Fruit fly (Drosophila melanogaster) whole organism, embryonic: ENCODE results near the gene P5CDh2.

Experiments
- Abd-B ChIP-seq: fragments of 200-800 bp; sonication (Bioruptor generic); optimal IDR thresholded peaks from 2 replicates; lab custom pipeline; 2018; ENCODE audit warnings: missing biosample characterization, mild to moderate bottlenecking, missing genetic modification characterization, moderate library complexity
- Atf3 ChIP-seq: fragments of 200-800 bp; sonication (Bioruptor generic); optimal IDR thresholded peaks from 3 replicates; lab custom pipeline; 2016; ENCODE audit warnings: missing biosample characterization, missing genetic modification characterization
- Bdp1 ChIP-seq: fragments of 200-800 bp; sonication (Bioruptor generic); optimal IDR thresholded peaks from 3 replicates; lab custom pipeline; 2016; ENCODE audit warnings: missing biosample characterization, missing genetic modification characterization
- CG10543 ChIP-seq: fragments of 200-800 bp; sonication (Bioruptor generic); optimal IDR thresholded peaks from 3 replicates; lab custom pipeline; 2017; ENCODE audit warnings: missing biosample characterization, mild to moderate bottlenecking, missing genetic modification characterization, moderate library complexity
- CG10565 ChIP-seq: fragments of 200-800 bp; sonication (Bioruptor generic); optimal IDR thresholded peaks from 3 replicates; lab custom pipeline; 2016; ENCODE audit warnings: missing biosample characterization, mild to moderate bottlenecking, missing genetic modification characterization
- CG11398 ChIP-seq: fragments of 200-800 bp; sonication (Bioruptor generic); optimal IDR thresholded peaks from 2 replicates; lab custom pipeline; 2016; ENCODE audit warnings: missing biosample characterization, missing genetic modification characterization
- CG11723 ChIP-seq: fragments of 200-800 bp; sonication (Bioruptor generic); optimal IDR thresholded peaks from 2 replicates; lab custom pipeline; 2017; ENCODE audit warnings: missing biosample characterization, mild to moderate bottlenecking, missing genetic modification characterization
- CG13424 ChIP-seq: fragments of 200-800 bp; sonication (Bioruptor generic); optimal IDR thresholded peaks from 2 replicates; lab custom pipeline; 2019; ENCODE audit warnings: missing biosample characterization, mild to moderate bottlenecking, missing genetic modification characterization, moderate library complexity
- CG1647 ChIP-seq: fragments of 200-800 bp; sonication (Bioruptor generic); optimal IDR thresholded peaks from 3 replicates; lab custom pipeline; 2016; ENCODE audit warnings: missing biosample characterization, missing genetic modification characterization
- CG17612 ChIP-seq: fragments of 200-800 bp; sonication (Bioruptor generic); IDR thresholded peaks from 2 replicates; pipeline ENCODE4 v1.3.6; 2022; ENCODE audit warnings: missing biosample characterization, missing genetic modification characterization
- CG3065 ChIP-seq: fragments of 200-800 bp; sonication (Bioruptor generic); optimal IDR thresholded peaks from 2 replicates; lab custom pipeline; 2016; ENCODE audit warnings: missing biosample characterization, missing genetic modification characterization
- CG31365 ChIP-seq: fragments of 200-800 bp; sonication (Bioruptor generic); optimal IDR thresholded peaks from 2 replicates; lab custom pipeline; 2018; ENCODE audit warnings: missing biosample characterization, mild to moderate bottlenecking, missing genetic modification characterization
- CG4404 ChIP-seq: fragments of 200-800 bp; sonication (Bioruptor generic); IDR thresholded peaks from 2 replicates; pipeline ENCODE4 v1.3.6; 2022; ENCODE audit warnings: missing biosample characterization, missing genetic modification characterization
- CG6689 ChIP-seq: fragments of 200-800 bp; sonication (Bioruptor generic); IDR thresholded peaks from 2 replicates; pipeline ENCODE4 v1.3.6; 2022; ENCODE audit warnings: missing biosample characterization, missing genetic modification characterization
- CG8281 ChIP-seq: fragments of 200-800 bp; sonication (Bioruptor generic); optimal IDR thresholded peaks from 2 replicates; lab custom pipeline; 2018; ENCODE audit warnings: missing biosample characterization, mild to moderate bottlenecking, missing genetic modification characterization, moderate library complexity
- CG9727 ChIP-seq: fragments of 200-800 bp; sonication (Bioruptor generic); optimal IDR thresholded peaks from 3 replicates; lab custom pipeline; 2017; ENCODE audit warnings: missing biosample characterization, mild to moderate bottlenecking, missing genetic modification characterization
- Dbx ChIP-seq: fragments of 200-800 bp; sonication (Bioruptor generic); IDR thresholded peaks from 3 replicates; pipeline ENCODE4 v1.3.6; 2022; ENCODE audit warnings: missing biosample characterization, missing genetic modification characterization
- Dip2 ChIP-seq: fragments of 200-800 bp; sonication (Bioruptor generic); IDR thresholded peaks from 2 replicates; pipeline ENCODE4 v1.3.6; 2022; ENCODE audit warnings: missing biosample characterization, missing genetic modification characterization
- Dll ChIP-seq: fragments of 200-800 bp; sonication (Bioruptor generic); IDR thresholded peaks from 4 replicates; pipeline ENCODE4 v1.3.6; 2022; ENCODE audit warnings: missing biosample characterization, missing genetic modification characterization; ENCODE audit not compliant: partially characterized antibody
- Dref ChIP-seq: fragments of 200-800 bp; sonication (Bioruptor generic); IDR thresholded peaks from 2 replicates; pipeline ENCODE4 v1.3.6; 2022; ENCODE audit warnings: missing biosample characterization, missing genetic modification characterization
- Gsc ChIP-seq: fragments of 200-800 bp; sonication (Bioruptor generic); IDR thresholded peaks from 2 replicates; pipeline ENCODE4 v1.3.6; 2022; ENCODE audit warnings: missing biosample characterization, missing genetic modification characterization
- H2.0 ChIP-seq: fragments of 200-800 bp; sonication (Bioruptor generic); IDR thresholded peaks from 2 replicates; pipeline ENCODE4 v1.3.6; 2022; ENCODE audit warnings: missing biosample characterization, missing genetic modification characterization
- Hey ChIP-seq: fragments of 200-800 bp; sonication (Bioruptor generic); optimal IDR thresholded peaks from 3 replicates; lab custom pipeline; 2018; ENCODE audit warnings: missing biosample characterization, mild to moderate bottlenecking, missing genetic modification characterization
- MESR4 ChIP-seq: fragments of 200-800 bp; sonication (Bioruptor generic); optimal IDR thresholded peaks from 2 replicates; lab custom pipeline; 2018; ENCODE audit warnings: missing biosample characterization, mild to moderate bottlenecking, missing genetic modification characterization, moderate library complexity
- Ptx1 ChIP-seq: fragments of 200-800 bp; sonication (Bioruptor generic); IDR thresholded peaks from 2 replicates; pipeline ENCODE4 v1.3.6; 2022; ENCODE audit warnings: missing biosample characterization, missing genetic modification characterization
- Rx ChIP-seq: fragments of 200-800 bp; sonication (Bioruptor generic); IDR thresholded peaks from 2 replicates; pipeline ENCODE4 v1.3.6; 2022; ENCODE audit warnings: missing biosample characterization, missing genetic modification characterization
- Sry-δ ChIP-seq: fragments of 200-800 bp; sonication (Bioruptor generic); optimal IDR thresholded peaks from 2 replicates; lab custom pipeline; 2016; ENCODE audit warnings: missing biosample characterization, missing genetic modification characterization
- Vsx1 ChIP-seq: fragments of 200-800 bp; sonication (Bioruptor generic); optimal IDR thresholded peaks from 2 replicates; lab custom pipeline; 2017; ENCODE audit warnings: missing biosample characterization, mild to moderate bottlenecking, missing genetic modification characterization, missing genetic modification reagents
- al ChIP-seq: fragments of 200-800 bp; sonication (Bioruptor generic); IDR thresholded peaks from 2 replicates; pipeline ENCODE4 v1.3.6; 2022; ENCODE audit warnings: missing biosample characterization, missing genetic modification characterization
- crol ChIP-seq: fragments of 200-800 bp; sonication (Bioruptor generic); IDR thresholded peaks from 2 replicates; pipeline ENCODE4 v1.3.6; 2022; ENCODE audit warnings: missing biosample characterization, missing genetic modification characterization
- dpn ChIP-seq, 2 experiments: fragments of 200-800 bp; sonication (Bioruptor generic); optimal IDR thresholded peaks; 3 replicates each; lab custom pipeline; 2016; ENCODE audit warnings: missing biosample characterization in 2 of 2, missing genetic modification characterization in 2 of 2
- eve ChIP-seq, 2 experiments: fragments of >200 bp; optimal IDR thresholded peaks; 2 replicates each; lab custom pipeline; 2017; ENCODE audit warnings: missing biosample characterization in 2 of 2, missing genetic modification characterization in 2 of 2
- eyg ChIP-seq: fragments of 200-800 bp; sonication (Bioruptor generic); optimal IDR thresholded peaks from 3 replicates; lab custom pipeline; 2016; ENCODE audit warnings: missing biosample characterization, missing genetic modification characterization
- fd102C ChIP-seq: fragments of 200-800 bp; sonication (Bioruptor generic); optimal IDR thresholded peaks from 2 replicates; lab custom pipeline; 2018; ENCODE audit warnings: missing biosample characterization, mild to moderate bottlenecking, missing genetic modification characterization, moderate library complexity
- fd96Cb ChIP-seq: fragments of 200-800 bp; sonication (Bioruptor generic); optimal IDR thresholded peaks from 2 replicates; lab custom pipeline; 2018; ENCODE audit warnings: missing biosample characterization, mild to moderate bottlenecking, missing genetic modification characterization, moderate library complexity
- ham ChIP-seq: fragments of 200-800 bp; sonication (Bioruptor generic); IDR thresholded peaks from 2 replicates; pipeline ENCODE4 v1.3.6; 2022; ENCODE audit warnings: missing biosample characterization, missing genetic modification characterization
- hth ChIP-seq: fragments of >200 bp; optimal IDR thresholded peaks from 2 replicates; lab custom pipeline; 2017; ENCODE audit warnings: inconsistent platforms
- kay ChIP-seq: fragments of 200-800 bp; sonication (Bioruptor generic); optimal IDR thresholded peaks from 2 replicates; lab custom pipeline; 2016; ENCODE audit warnings: missing biosample characterization, missing genetic modification characterization
- ken ChIP-seq: fragments of 200-800 bp; sonication (Bioruptor generic); IDR thresholded peaks from 3 replicates; pipeline ENCODE4 v1.3.6; 2022; ENCODE audit warnings: missing biosample characterization, missing genetic modification characterization
- row ChIP-seq: fragments of 200-800 bp; sonication (Bioruptor generic); IDR thresholded peaks from 3 replicates; pipeline ENCODE4 v1.3.6; 2022; ENCODE audit warnings: missing biosample characterization, missing genetic modification characterization
- sc ChIP-seq, 3 experiments: fragments of >200 bp in 2 of 3; fragments of 200-800 bp in 1 of 3; sonication (Bioruptor generic) in 1 of 3; optimal IDR thresholded peaks; 2 replicates in 2 of 3; 3 replicates in 1 of 3; lab custom pipeline; 2017; ENCODE audit warnings: mild to moderate bottlenecking in 1 of 3, missing biosample characterization in 1 of 3, missing genetic modification characterization in 1 of 3, missing genetic modification reagents in 1 of 3
- scrt ChIP-seq: fragments of 200-800 bp; sonication (Bioruptor generic); optimal IDR thresholded peaks from 2 replicates; lab custom pipeline; 2018; ENCODE audit warnings: missing biosample characterization, mild to moderate bottlenecking, missing genetic modification characterization, moderate library complexity
- sima ChIP-seq: fragments of 200-800 bp; sonication (Bioruptor generic); optimal IDR thresholded peaks from 2 replicates; lab custom pipeline; 2016; ENCODE audit warnings: missing biosample characterization, missing genetic modification characterization
- sr ChIP-seq: fragments of 200-800 bp; sonication (Bioruptor generic); IDR thresholded peaks from 3 replicates; pipeline ENCODE4 v1.3.6; 2022; ENCODE audit warnings: missing biosample characterization, missing genetic modification characterization
- tin ChIP-seq: fragments of 200-800 bp; sonication (Bioruptor generic); optimal IDR thresholded peaks from 3 replicates; lab custom pipeline; 2016; ENCODE audit warnings: missing biosample characterization, missing genetic modification characterization
- vvl ChIP-seq: fragments of 200-800 bp; sonication (Bioruptor generic); IDR thresholded peaks from 2 replicates; pipeline ENCODE4 v1.3.6; 2022; ENCODE audit warnings: missing biosample characterization, missing genetic modification characterization

The P5CDh2 gene

DNA sequence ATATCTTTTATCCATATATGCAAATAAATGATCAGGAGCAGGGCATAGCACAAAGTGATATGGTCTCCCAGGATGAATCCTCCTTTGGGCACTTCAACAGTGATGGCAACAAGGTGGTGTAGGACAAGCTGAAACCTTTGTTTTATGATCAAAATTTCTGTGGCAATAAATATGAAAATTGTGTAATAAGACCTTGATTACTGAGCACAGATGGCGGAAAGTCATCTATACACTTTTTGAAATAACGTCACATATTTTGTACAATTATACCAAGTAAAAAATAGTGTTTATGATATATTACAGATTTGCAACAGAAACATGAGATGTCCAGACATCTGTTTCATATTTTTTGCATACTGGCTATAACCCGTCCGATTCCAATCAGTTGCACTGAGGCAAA, 2.8 kb downstream of the P5CDh2 start, which contains the start of gene CG31465:
Gene CG31465, plus strand, starts transcription at position 301 of the 400 bp plus-strand sequence.
- TF ChIP-seq ham (GFP tag; lab: Robert Waterston, UW) = no peak
- no peak for TF ChIP-seq MESR4
- TF ChIP-seq al (GFP tag; lab: Robert Waterston, UW) = no peak
- no peak for TF ChIP-seq scrt
- TF ChIP-seq eyg (GFP tag; lab: Kevin White, UChicago) = no peak

DNA sequence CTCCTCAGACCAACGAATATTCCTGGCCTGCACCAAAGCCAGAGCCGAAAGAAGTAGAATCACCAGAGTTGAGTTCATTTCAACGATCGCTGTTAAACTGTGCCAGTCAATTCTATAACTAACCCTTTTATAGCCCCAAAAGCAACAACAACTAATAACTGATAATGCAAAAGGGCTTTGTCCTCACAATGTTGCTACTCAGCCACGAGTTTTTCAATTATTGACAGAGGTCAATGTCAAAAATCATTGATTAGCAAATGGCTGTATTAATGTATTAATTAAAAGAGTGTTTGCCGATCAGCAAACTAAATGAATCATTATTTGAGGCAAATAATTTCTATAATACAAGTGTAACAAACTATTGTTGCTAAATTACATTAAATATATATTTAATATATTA, 6.6 kb downstream of the P5CDh2 start, which contains the start of gene fit:
Gene fit, minus strand, starts transcription at position 101 of the 400 bp plus-strand sequence.
- no peak for TF ChIP-seq Gsc (GFP tag; lab: Robert Waterston, UW)
- TF ChIP-seq CG1647 (GFP tag; lab: Kevin White, UChicago) = no peak
- TF ChIP-seq eve (GFP tag; optimal IDR thresholded peaks at IDR 0.05; lab: Kevin White, UChicago) = no peak
- no peak for TF ChIP-seq fd96Cb (tag; lab: Kevin White, UChicago)
- no peak for TF ChIP-seq ken (GFP tag; lab: Robert Waterston, UW)
- TF ChIP-seq crol (GFP tag; lab: Robert Waterston, UW) = no peak
- TF ChIP-seq CG10543 (GFP tag; lab: Kevin White, UChicago) = no peak
- TF ChIP-seq Rx = no peak
- TF ChIP-seq Hey (tag; lab: Kevin White, UChicago) = no peak
- no peak for TF ChIP-seq CG8281 (tag; lab: Kevin White, UChicago)
- TF ChIP-seq Bdp1 = no peak
- TF ChIP-seq CG10565 (GFP tag; lab: Kevin White, UChicago) = no peak
- no peak for TF ChIP-seq vvl
- no peak for TF ChIP-seq CG11723 (GFP tag; lab: Kevin White, UChicago)
- TF ChIP-seq kay = no peak
- TF ChIP-seq H2.0 (GFP tag; lab: Robert Waterston, UW) = no peak
- TF ChIP-seq Abd-B (GFP tag; lab: Kevin White, UChicago) = no peak
- no peak for TF ChIP-seq CG13424 (tag; lab: Kevin White, UChicago)

DNA sequence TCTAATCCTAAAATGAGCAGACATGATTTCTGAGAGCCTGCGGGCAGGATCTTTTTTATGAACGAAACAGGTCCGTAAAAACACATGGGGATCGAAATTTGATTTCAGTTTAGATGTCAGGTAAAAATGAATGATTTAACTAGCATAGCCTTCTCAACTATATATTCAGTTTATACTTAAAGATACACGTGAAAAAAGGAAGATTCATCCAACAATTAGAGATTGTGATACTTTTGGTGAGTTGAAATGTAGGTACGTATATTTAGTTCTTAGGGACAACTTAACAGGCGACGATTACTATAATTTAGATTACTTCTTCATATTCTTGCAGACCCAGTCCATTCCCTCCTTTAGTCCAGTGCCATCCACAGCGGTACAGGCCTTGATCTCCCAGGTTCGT, 7.7 kb downstream of the P5CDh2 start, which contains the start of gene CG17819:
Gene CG17819, minus strand, starts transcription at position 101 of the 400 bp plus-strand sequence.
- no peak for TF ChIP-seq Atf3 (GFP tag; lab: Kevin White, UChicago)
- TF ChIP-seq Dip2 (GFP tag; lab: Robert Waterston, UW) = no peak

DNA sequence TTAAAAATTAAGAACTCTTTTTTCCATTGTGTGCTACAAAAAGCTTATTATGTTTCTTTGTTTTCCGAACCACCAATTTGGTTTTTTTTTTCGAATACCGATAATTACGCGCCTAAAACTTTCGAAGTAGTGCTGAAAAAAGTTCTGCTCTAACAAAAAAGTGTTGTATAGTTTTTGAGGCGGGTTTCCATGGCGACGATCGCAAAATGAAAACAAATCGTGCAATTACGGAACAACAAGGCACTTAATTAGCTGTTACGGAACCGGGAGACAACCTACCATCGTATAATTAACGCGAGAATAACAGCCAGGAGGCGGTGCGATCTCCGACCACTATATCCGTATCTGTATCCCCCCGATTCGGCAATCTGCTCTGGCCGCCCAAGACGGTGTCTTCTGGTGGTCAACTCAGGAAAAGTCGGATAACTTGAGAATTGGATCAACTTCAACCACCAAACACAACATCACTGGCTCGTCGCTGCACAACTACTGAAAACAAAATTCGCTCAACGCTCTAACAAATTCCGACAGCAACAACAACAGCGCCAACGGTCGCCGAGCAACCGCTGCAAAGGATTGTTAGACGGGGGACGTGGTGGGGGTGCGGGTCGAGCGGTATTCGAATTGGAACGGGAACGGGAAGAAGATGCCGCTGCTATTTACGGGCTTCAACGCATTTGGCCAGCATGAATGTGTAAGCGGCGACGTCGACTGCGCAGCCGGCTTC, 9.3 kb downstream of the P5CDh2 start, which contains the start of the genes CG6678 and dnd:
Gene CG6678, plus strand, starts transcription at position 169 of the 727 bp plus-strand sequence.
Gene dnd, minus strand, starts transcription at position 495 of the 727 bp plus-strand sequence.
- no peak for TF ChIP-seq CG4404 (GFP tag; lab: Robert Waterston, UW)
- TF ChIP-seq Ptx1 (GFP tag; lab: Robert Waterston, UW) = no peak
- TF ChIP-seq row = no peak
- TF ChIP-seq CG17612 (GFP tag; lab: Robert Waterston, UW) = no peak
- peak; percentile 72 for TF ChIP-seq Sry-δ
- no peak for TF ChIP-seq sima
- TF ChIP-seq sr (GFP tag; lab: Robert Waterston, UW) = 0 out of 3 replicates have a peak, but pooled peaks have one; percentile 3
- no peak for TF ChIP-seq tin (GFP tag; lab: Kevin White, UChicago)
- TF ChIP-seq crol (GFP tag; lab: Robert Waterston, UW) = peak; percentile 92
- no peak for TF ChIP-seq fd102C (GFP tag; lab: Kevin White, UChicago)
- TF ChIP-seq CG6689 (GFP tag; lab: Robert Waterston, UW) = no peak
- TF ChIP-seq CG9727 (GFP tag; lab: Kevin White, UChicago) = no peak
- TF ChIP-seq Dll (GFP tag; lab: Robert Waterston, UW) = peak; percentile 37; the same call in 1 of the 4 replicates
- peak; percentile 91 for TF ChIP-seq Vsx1 (GFP tag; lab: Kevin White, UChicago)
- peak; percentile 60 for TF ChIP-seq Dref
- no peak for TF ChIP-seq sc (optimal IDR thresholded peaks at IDR 0.05; lab: Kevin White, UChicago)
- no peak for TF ChIP-seq sc (GFP tag; optimal IDR thresholded peaks at IDR 0.05; lab: Kevin White, UChicago)
- TF ChIP-seq CG11398 (GFP tag; lab: Kevin White, UChicago) = no peak
- no peak for TF ChIP-seq Dbx (GFP tag; lab: Robert Waterston, UW)
- no peak for TF ChIP-seq CG3065 (GFP tag; lab: Kevin White, UChicago)
- TF ChIP-seq CG31365 (tag; lab: Kevin White, UChicago) = peak; percentile 14
- TF ChIP-seq dpn (GFP tag; optimal IDR thresholded peaks at IDR 0.05; lab: Kevin White, UChicago) = no peak
- TF ChIP-seq hth (lab: Kevin White, UChicago) = no peak
